Fruit fly (Drosophila melanogaster) S2 (cell line): ENCODE results near the gene Imp.

Source experiments
- CG8478 ChIP-seq: fragments of >200 bp; optimal IDR thresholded peaks from 2 replicates; lab custom pipeline; 2018
- CTCF ChIP-seq, 2 experiments: fragments of >200 bp; optimal IDR thresholded peaks; 2 replicates each; lab custom pipeline; 2018

- TF ChIP-seq CG8478 = no peak
- no peak for TF ChIP-seq CTCF (optimal IDR thresholded peaks at IDR 0.05; lab: Kevin White, UChicago)
These were observed 79.7 kb downstream of the Imp start, which contains the start of gene ras for dm6 chrX:10744315-10744767.
